Fruit fly (Drosophila melanogaster) whole organism, embryonic: ENCODE measurements around the gene CG3546.

Source experiments
- Ada2b ChIP-seq: fragments of 200-800 bp; sonication (Bioruptor generic); IDR thresholded peaks from 2 replicates; pipeline ENCODE4 v1.3.6; 2022; ENCODE audit warnings: missing biosample characterization, missing genetic modification characterization
- Aef1 ChIP-seq: fragments of 200-800 bp; sonication (Bioruptor generic); IDR thresholded peaks from 3 replicates; pipeline ENCODE4 v1.3.6; 2022; ENCODE audit warnings: missing biosample characterization, missing genetic modification characterization
- Antp ChIP-seq: fragments of 200-800 bp; sonication (Bioruptor generic); optimal IDR thresholded peaks from 3 replicates; lab custom pipeline; 2016; ENCODE audit warnings: missing biosample characterization, missing genetic modification characterization
- CG1024 ChIP-seq: fragments of 200-800 bp; sonication (Bioruptor generic); IDR thresholded peaks from 2 replicates; pipeline ENCODE4 v1.3.6; 2022; ENCODE audit warnings: missing biosample characterization, missing genetic modification characterization
- CG11093 ChIP-seq: fragments of 200-800 bp; sonication (Bioruptor generic); IDR thresholded peaks from 3 replicates; pipeline ENCODE4 v1.3.6; 2022; ENCODE audit warnings: missing biosample characterization, missing genetic modification characterization
- CG12236 ChIP-seq: fragments of 200-800 bp; sonication (Bioruptor generic); optimal IDR thresholded peaks from 2 replicates; lab custom pipeline; 2016; ENCODE audit warnings: missing biosample characterization, missing genetic modification characterization
- CG12769 ChIP-seq: fragments of 200-800 bp; sonication (Bioruptor generic); optimal IDR thresholded peaks from 2 replicates; lab custom pipeline; 2019; ENCODE audit warnings: missing biosample characterization, mild to moderate bottlenecking, missing genetic modification characterization, moderate library complexity
- CG1602 ChIP-seq: fragments of 200-800 bp; sonication (Bioruptor generic); optimal IDR thresholded peaks from 3 replicates; lab custom pipeline; 2016; ENCODE audit warnings: missing biosample characterization, missing genetic modification characterization
- CG1792 ChIP-seq: fragments of 200-800 bp; sonication (Bioruptor generic); optimal IDR thresholded peaks from 2 replicates; lab custom pipeline; 2016; ENCODE audit warnings: missing biosample characterization, missing genetic modification characterization
- CG18599 ChIP-seq: fragments of 200-800 bp; sonication (Bioruptor generic); optimal IDR thresholded peaks from 3 replicates; lab custom pipeline; 2017; ENCODE audit warnings: missing biosample characterization, missing genetic modification characterization, mild to moderate bottlenecking, moderate library complexity, missing genetic modification reagents
- CG18764 ChIP-seq: fragments of 200-800 bp; sonication (Bioruptor generic); optimal IDR thresholded peaks from 3 replicates; lab custom pipeline; 2016; ENCODE audit warnings: missing biosample characterization, missing genetic modification characterization
- CG2202 ChIP-seq: fragments of 200-800 bp; sonication (Bioruptor generic); optimal IDR thresholded peaks from 2 replicates; lab custom pipeline; 2018; ENCODE audit warnings: missing biosample characterization, mild to moderate bottlenecking, missing genetic modification characterization
- CG4424 ChIP-seq: fragments of 200-800 bp; sonication (Bioruptor generic); optimal IDR thresholded peaks from 3 replicates; lab custom pipeline; 2016; ENCODE audit warnings: missing biosample characterization, missing genetic modification characterization
- CG4854 ChIP-seq: fragments of 200-800 bp; sonication (Bioruptor generic); optimal IDR thresholded peaks from 2 replicates; lab custom pipeline; 2016; ENCODE audit warnings: missing biosample characterization, missing genetic modification characterization, inconsistent platforms
- CG6272 ChIP-seq: fragments of 200-800 bp; sonication (Bioruptor generic); IDR thresholded peaks from 2 replicates; pipeline ENCODE4 v1.3.6; 2022; ENCODE audit warnings: missing biosample characterization, missing genetic modification characterization
- CG8359 ChIP-seq: fragments of 200-800 bp; sonication (Bioruptor generic); optimal IDR thresholded peaks from 2 replicates; lab custom pipeline; 2017; ENCODE audit warnings: missing biosample characterization, mild to moderate bottlenecking, missing genetic modification characterization, borderline replicate concordance
- CHES-1-like ChIP-seq: fragments of 200-800 bp; sonication (Bioruptor generic); optimal IDR thresholded peaks from 2 replicates; lab custom pipeline; 2016; ENCODE audit warnings: missing biosample characterization, missing genetic modification characterization
- Dfd ChIP-seq, 2 experiments: fragments of >200 bp; optimal IDR thresholded peaks; 2 replicates each; lab custom pipeline; 2017; ENCODE audit warnings: missing biosample characterization in 2 of 2, missing genetic modification characterization in 2 of 2
- Dip2 ChIP-seq: fragments of 200-800 bp; sonication (Bioruptor generic); IDR thresholded peaks from 2 replicates; pipeline ENCODE4 v1.3.6; 2022; ENCODE audit warnings: missing biosample characterization, missing genetic modification characterization
- E2f1 ChIP-seq: fragments of 200-800 bp; sonication (Bioruptor generic); IDR thresholded peaks from 2 replicates; pipeline ENCODE4 v1.3.6; 2022; ENCODE audit warnings: missing biosample characterization, missing genetic modification characterization
- ERR ChIP-seq: fragments of 200-800 bp; sonication (Bioruptor generic); optimal IDR thresholded peaks from 2 replicates; lab custom pipeline; 2016; ENCODE audit warnings: missing biosample characterization, missing genetic modification characterization
- Hr3 ChIP-seq: fragments of 200-800 bp; sonication (Bioruptor generic); optimal IDR thresholded peaks from 3 replicates; lab custom pipeline; 2016; ENCODE audit warnings: missing biosample characterization, missing genetic modification characterization
- MBD-R2 ChIP-seq: fragments of 200-800 bp; sonication (Bioruptor generic); IDR thresholded peaks from 2 replicates; pipeline ENCODE4 v1.3.6; 2022; ENCODE audit warnings: missing biosample characterization, missing genetic modification characterization
- MESR4 ChIP-seq: fragments of 200-800 bp; sonication (Bioruptor generic); optimal IDR thresholded peaks from 2 replicates; lab custom pipeline; 2018; ENCODE audit warnings: missing biosample characterization, mild to moderate bottlenecking, missing genetic modification characterization, moderate library complexity
- Meics ChIP-seq: fragments of 200-800 bp; sonication (Bioruptor generic); optimal IDR thresholded peaks from 2 replicates; lab custom pipeline; 2017; ENCODE audit warnings: missing biosample characterization, mild to moderate bottlenecking, missing genetic modification characterization
- NfI ChIP-seq: fragments of 200-800 bp; sonication (Bioruptor generic); optimal IDR thresholded peaks from 3 replicates; lab custom pipeline; 2018; ENCODE audit warnings: missing biosample characterization, mild to moderate bottlenecking, missing genetic modification characterization, moderate library complexity
- Scr ChIP-seq: fragments of 200-800 bp; sonication (Bioruptor generic); IDR thresholded peaks from 2 replicates; pipeline ENCODE4 v1.3.6; 2022; ENCODE audit warnings: missing biosample characterization, missing genetic modification characterization; ENCODE audit not compliant: partially characterized antibody
- Vsx1 ChIP-seq: fragments of 200-800 bp; sonication (Bioruptor generic); optimal IDR thresholded peaks from 2 replicates; lab custom pipeline; 2017; ENCODE audit warnings: missing biosample characterization, mild to moderate bottlenecking, missing genetic modification characterization, missing genetic modification reagents
- YL-1 ChIP-seq: fragments of 200-800 bp; sonication (Bioruptor generic); optimal IDR thresholded peaks from 3 replicates; lab custom pipeline; 2017; ENCODE audit warnings: missing biosample characterization, mild to moderate bottlenecking, missing genetic modification characterization
- ara ChIP-seq: fragments of 200-800 bp; sonication (Bioruptor generic); IDR thresholded peaks from 2 replicates; pipeline ENCODE4 v1.3.6; 2022; ENCODE audit warnings: missing biosample characterization, missing genetic modification characterization
- ase ChIP-seq: fragments of 200-800 bp; sonication (Bioruptor generic); IDR thresholded peaks from 3 replicates; pipeline ENCODE4 v1.3.6; 2022; ENCODE audit warnings: missing biosample characterization, missing genetic modification characterization
- caup ChIP-seq: fragments of 200-800 bp; sonication (Bioruptor generic); optimal IDR thresholded peaks from 3 replicates; lab custom pipeline; 2017; ENCODE audit warnings: missing biosample characterization, mild to moderate bottlenecking, missing genetic modification characterization, moderate library complexity; ENCODE audit not compliant: severe bottlenecking
- chif ChIP-seq, 2 experiments: fragments of 200-800 bp; sonication (Bioruptor generic); optimal IDR thresholded peaks; 3 replicates each; lab custom pipeline; 2016; ENCODE audit warnings: missing biosample characterization in 2 of 2, missing genetic modification characterization in 2 of 2
- dmrt11E ChIP-seq: fragments of 200-800 bp; sonication (Bioruptor generic); optimal IDR thresholded peaks from 3 replicates; lab custom pipeline; 2018; ENCODE audit warnings: missing biosample characterization, mild to moderate bottlenecking, missing genetic modification characterization, moderate library complexity
- emc ChIP-seq: fragments of 200-800 bp; sonication (Bioruptor generic); optimal IDR thresholded peaks from 2 replicates; lab custom pipeline; 2016; ENCODE audit warnings: missing biosample characterization, missing genetic modification characterization
- en ChIP-seq: fragments of 200-800 bp; sonication (Bioruptor generic); optimal IDR thresholded peaks from 2 replicates; lab custom pipeline; 2016; ENCODE audit warnings: missing biosample characterization, missing genetic modification characterization
- eve ChIP-seq, 2 experiments: fragments of >200 bp; optimal IDR thresholded peaks; 2 replicates each; lab custom pipeline; 2017; ENCODE audit warnings: missing biosample characterization in 2 of 2, missing genetic modification characterization in 2 of 2
- grn ChIP-seq: fragments of 200-800 bp; sonication (Bioruptor generic); optimal IDR thresholded peaks from 3 replicates; lab custom pipeline; 2017; ENCODE audit warnings: missing biosample characterization, missing genetic modification characterization
- lbe ChIP-seq: fragments of 200-800 bp; sonication (Bioruptor generic); optimal IDR thresholded peaks from 2 replicates; lab custom pipeline; 2016; ENCODE audit warnings: missing biosample characterization, mild to moderate bottlenecking, missing genetic modification characterization
- lmd ChIP-seq: fragments of 200-800 bp; sonication (Bioruptor generic); IDR thresholded peaks from 2 replicates; pipeline ENCODE4 v1.3.6; 2022; ENCODE audit warnings: missing biosample characterization, missing genetic modification characterization
- mam ChIP-seq: fragments of 200-800 bp; sonication (Bioruptor generic); optimal IDR thresholded peaks from 3 replicates; lab custom pipeline; 2016; ENCODE audit warnings: missing biosample characterization, missing genetic modification characterization
- nerfin-1 ChIP-seq: fragments of 200-800 bp; sonication (Bioruptor generic); optimal IDR thresholded peaks from 3 replicates; lab custom pipeline; 2019; ENCODE audit warnings: missing biosample characterization, mild to moderate bottlenecking, missing genetic modification characterization, moderate library complexity
- otp ChIP-seq: fragments of 200-800 bp; sonication (Bioruptor generic); IDR thresholded peaks from 3 replicates; pipeline ENCODE4, ENCODE4 v1.3.6; 2022; ENCODE audit warnings: missing biosample characterization, missing genetic modification characterization
- pb ChIP-seq: fragments of 200-800 bp; sonication (Bioruptor generic); optimal IDR thresholded peaks from 3 replicates; lab custom pipeline; 2016; ENCODE audit warnings: missing biosample characterization, missing genetic modification characterization
- pzg ChIP-seq: fragments of 200-800 bp; sonication (Bioruptor generic); optimal IDR thresholded peaks from 3 replicates; lab custom pipeline; 2018; ENCODE audit warnings: missing biosample characterization, mild to moderate bottlenecking, missing genetic modification characterization, moderate library complexity
- rib ChIP-seq: fragments of 200-800 bp; sonication (Bioruptor generic); IDR thresholded peaks from 2 replicates; pipeline ENCODE4 v1.3.6; 2022; ENCODE audit warnings: missing biosample characterization, missing genetic modification characterization
- sens ChIP-seq: fragments of 200-800 bp; sonication (Bioruptor generic); peaks from one replicate; lab custom pipeline; 2016; ENCODE audit warnings: missing biosample characterization, missing genetic modification characterization
- seq ChIP-seq: fragments of 200-800 bp; sonication (Bioruptor generic); IDR thresholded peaks from 2 replicates; pipeline ENCODE4 v1.3.6; 2022; ENCODE audit warnings: missing biosample characterization, missing genetic modification characterization
- sim ChIP-seq: fragments of 200-800 bp; sonication (Bioruptor generic); IDR thresholded peaks from 2 replicates; pipeline ENCODE4 v1.3.6; 2022; ENCODE audit warnings: missing biosample characterization, missing genetic modification characterization
- ttk ChIP-seq: fragments of 200-800 bp; sonication (Bioruptor generic); IDR thresholded peaks from 2 replicates; pipeline ENCODE4 v2.1.2; 2022; ENCODE audit warnings: missing biosample characterization, missing genetic modification characterization
- tup ChIP-seq: fragments of 200-800 bp; sonication (Bioruptor generic); optimal IDR thresholded peaks from 2 replicates; lab custom pipeline; 2016; ENCODE audit warnings: missing biosample characterization, mild to moderate bottlenecking, missing genetic modification characterization, moderate library complexity
- zen ChIP-seq: fragments of 200-800 bp; sonication (Bioruptor generic); optimal IDR thresholded peaks from 3 replicates; lab custom pipeline; 2018; ENCODE audit warnings: missing biosample characterization, mild to moderate bottlenecking, missing genetic modification characterization, moderate library complexity
- zfh2 ChIP-seq: fragments of 200-800 bp; sonication (Bioruptor generic); optimal IDR thresholded peaks from 2 replicates; lab custom pipeline; 2016; ENCODE audit warnings: missing biosample characterization, missing genetic modification characterization

Gene CG3546

DNA sequence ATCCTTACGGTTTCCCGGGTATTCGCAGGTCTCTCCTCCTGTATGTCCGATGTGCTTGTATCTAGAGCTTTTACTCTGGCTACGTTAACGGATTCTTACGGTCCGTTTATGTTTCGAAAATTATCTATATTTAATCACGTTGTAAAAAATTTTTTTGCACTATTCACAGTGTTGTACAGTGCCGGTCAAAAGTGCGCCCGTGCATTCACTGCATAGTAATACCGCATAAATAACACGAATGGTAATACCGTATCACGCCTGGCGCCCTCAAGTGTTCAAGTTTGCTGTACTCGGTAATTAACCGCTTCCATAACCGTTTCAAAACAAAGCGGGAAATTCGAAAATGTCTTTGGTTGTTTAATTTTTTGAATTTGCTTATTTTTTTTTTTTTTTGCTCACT, 3.9 kb upstream of the CG3546 start, which contains the start of gene CG11444 (continued):
- TF ChIP-seq Vsx1 (GFP tag; lab: Kevin White, UChicago) (peak; percentile 22), rib (GFP tag; lab: Robert Waterston, UW) (peak; percentile 56), lmd (GFP tag; lab: Robert Waterston, UW) (no peak), Hr3 (peak; percentile 4), otp (no peak), CG1792 (no peak), chif (GFP tag; optimal IDR thresholded peaks at IDR 0.05; lab: Kevin White, UChicago) (peak in 1 of 2 experiments; percentile 46), CG1602 (GFP tag; lab: Kevin White, UChicago) (no peak), CG8359 (GFP tag; lab: Kevin White, UChicago) (no peak), ase (GFP tag; lab: Robert Waterston, UW) (no peak), Antp (peak; percentile 46), ERR (GFP tag; lab: Kevin White, UChicago) (peak; percentile 5), Dip2 (GFP tag; lab: Robert Waterston, UW) (peak; percentile 96), ara (GFP tag; lab: Robert Waterston, UW) (no peak), seq (GFP tag; lab: Robert Waterston, UW) (no peak), sens (GFP tag; lab: Kevin White, UChicago) (peak; percentile 82), MESR4 (peak; percentile 80), CG4854 (GFP tag; lab: Kevin White, UChicago) (no peak), YL-1 (GFP tag; lab: Kevin White, UChicago) (peak; percentile 87), zen (tag; lab: Kevin White, UChicago) (peak; percentile 44), zfh2 (peak; percentile 58), Meics (GFP tag; lab: Kevin White, UChicago) (peak; percentile 42), Ada2b (no peak), sim (GFP tag; lab: Robert Waterston, UW) (no peak), Scr (no peak), CG12236 (GFP tag; lab: Kevin White, UChicago) (no peak), en (GFP tag; lab: Kevin White, UChicago) (peak; percentile 11), CG18764 (GFP tag; lab: Kevin White, UChicago) (peak; percentile 5), eve (GFP tag; optimal IDR thresholded peaks at IDR 0.05; lab: Kevin White, UChicago) (no peak), CG4424 (GFP tag; lab: Kevin White, UChicago) (no peak), caup (GFP tag; lab: Kevin White, UChicago) (peak; percentile 49), mam (GFP tag; lab: Kevin White, UChicago) (peak; percentile 60), grn (GFP tag; lab: Kevin White, UChicago) (peak; percentile 63), NfI (GFP tag; lab: Kevin White, UChicago) (peak; percentile 54), Dfd (GFP tag; optimal IDR thresholded peaks at IDR 0.05; lab: Kevin White, UChicago) (no peak), CG11093 (no peak), ttk (no peak), Aef1 (no peak), CG12769 (no peak), CG1024 (GFP tag; lab: Robert Waterston, UW) (no peak), tup (GFP tag; lab: Kevin White, UChicago) (no peak), nerfin-1 (tag; lab: Kevin White, UChicago) (peak; percentile 33), MBD-R2 (peak; percentile 76), CG18599 (GFP tag; lab: Kevin White, UChicago) (no peak), CG2202 (tag; lab: Kevin White, UChicago) (no peak), dmrt11E (tag; lab: Kevin White, UChicago) (peak; percentile 9), pzg (peak; percentile 96), E2f1 (GFP tag; lab: Robert Waterston, UW) (no peak), lbe (GFP tag; lab: Kevin White, UChicago) (peak; percentile 50), pb (GFP tag; lab: Kevin White, UChicago) (peak; percentile 3), CHES-1-like (peak; percentile 70), emc (GFP tag; lab: Kevin White, UChicago) (no peak), CG6272 (GFP tag; lab: Robert Waterston, UW) (no peak)
